Worm (Caenorhabditis elegans) whole organism, midembryonic: ENCODE measurements around the gene nhr-41.

ENCODE experiments used
- T22C8.4 ChIP-seq: fragments of 200-800 bp; sonication (Bioruptor generic); IDR thresholded peaks from 2 replicates; pipeline ENCODE4 v1.3.6; 2022; ENCODE audit warnings: missing genetic modification characterization, missing compliant biosample characterization
- cog-1 ChIP-seq: sonication (generic microtip); optimal IDR thresholded peaks from 2 replicates; lab custom pipeline; 2016; ENCODE audit warnings: missing genetic modification characterization, missing compliant biosample characterization
- flt-1 ChIP-seq: fragments of 200-800 bp; sonication (Bioruptor generic); IDR thresholded peaks from 2 replicates; pipeline ENCODE4 v1.3.6; 2022; ENCODE audit warnings: missing genetic modification characterization, missing compliant biosample characterization
- klf-2 ChIP-seq: fragments of 200-800 bp; sonication (Bioruptor generic); conservative IDR thresholded peaks from 2 replicates; pipeline ENCODE4 v1.3.6; 2022; ENCODE audit warnings: missing genetic modification reagents, missing genetic modification characterization, missing compliant biosample characterization
- med-1 ChIP-seq: sonication (generic microtip); optimal IDR thresholded peaks from 2 replicates; lab custom pipeline; 2017; ENCODE audit warnings: missing genetic modification characterization, mild to moderate bottlenecking, missing compliant biosample characterization, antibody characterized with exemption, missing genetic modification reagents; ENCODE audit not compliant: insufficient read depth
- ref-1 ChIP-seq: fragments of 200-800 bp; sonication (Bioruptor generic); conservative IDR thresholded peaks from 2 replicates; pipeline ENCODE4 v1.3.6; 2022; ENCODE audit warnings: missing genetic modification reagents, missing genetic modification characterization, missing compliant biosample characterization
- tab-1 ChIP-seq: fragments of 200-800 bp; sonication (Bioruptor generic); IDR thresholded peaks from 2 replicates; pipeline ENCODE4 v1.3.6; 2022; ENCODE audit warnings: missing genetic modification characterization, missing compliant biosample characterization
- ztf-23 ChIP-seq: fragments of 200-800 bp; sonication (Bioruptor generic); IDR thresholded peaks from 2 replicates; pipeline ENCODE4 v1.3.6; 2022; ENCODE audit warnings: missing genetic modification reagents, missing genetic modification characterization, missing compliant biosample characterization
- ztf-29 ChIP-seq: fragments of 200-800 bp; sonication (Bioruptor generic); IDR thresholded peaks from 2 replicates; pipeline ENCODE4 v1.3.6; 2022; ENCODE audit warnings: missing genetic modification reagents, missing genetic modification characterization, missing compliant biosample characterization

Gene nhr-41

DNA sequence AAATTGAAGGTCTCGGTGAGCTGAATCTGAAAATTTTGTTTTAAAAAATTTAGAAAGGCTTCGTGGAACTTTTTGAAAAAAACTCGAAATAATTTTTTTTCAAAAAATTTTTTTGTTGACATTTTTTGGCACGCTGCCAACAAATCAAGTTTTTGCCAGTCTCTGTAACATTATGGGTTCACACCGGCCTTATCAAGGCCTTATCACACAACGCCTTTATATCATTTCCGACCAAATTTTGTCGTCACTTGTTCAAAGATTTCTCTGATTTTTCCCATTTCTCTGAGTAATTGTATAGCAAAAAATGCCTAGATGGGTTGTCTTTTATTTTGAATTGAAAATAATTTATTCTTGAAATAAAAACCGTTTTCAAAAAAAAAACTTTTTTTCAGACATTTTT, 19.8 kb downstream of the nhr-41 start:
- TF ChIP-seq klf-2 (GFP tag; lab: Robert Waterston, UW) (no peak), cog-1 (tag; lab: Kevin White, UChicago) (no peak), T22C8.4 (no peak), ref-1 (GFP tag; lab: Robert Waterston, UW) (no peak), tab-1 (no peak), ztf-29 (GFP tag; lab: Robert Waterston, UW) (no peak), med-1 (GFP tag; lab: Kevin White, UChicago) (no peak), flt-1 (GFP tag; lab: Robert Waterston, UW) (no peak), ztf-23 (GFP tag; lab: Robert Waterston, UW) (no peak)

DNA sequence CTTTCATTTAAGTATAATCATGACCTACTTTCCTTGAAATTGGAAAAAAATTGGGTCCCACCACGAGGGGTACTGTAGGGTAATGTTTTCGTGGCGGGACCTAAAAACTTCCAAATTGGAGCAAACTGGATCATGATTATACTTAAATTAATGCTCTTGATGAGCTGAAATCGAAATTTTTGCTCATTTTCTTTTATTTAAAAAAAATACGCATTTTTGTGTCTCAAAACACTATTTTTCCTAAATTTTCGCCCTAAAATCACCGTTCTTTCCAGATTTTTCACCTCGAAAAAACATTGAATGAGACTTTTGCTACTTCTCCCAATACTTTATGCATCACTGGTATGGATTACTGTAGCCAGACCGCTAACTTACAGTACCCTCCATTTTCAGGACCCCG, 20.3 kb downstream of the nhr-41 start, which contains the start of gene spp-31:
Gene spp-31 (plus strand): TSS at position 301 of the 400 bp plus-strand sequence.
- no peak for TF ChIP-seq ztf-23 (GFP tag; lab: Robert Waterston, UW)
- TF ChIP-seq ztf-29 (GFP tag; lab: Robert Waterston, UW): no peak
- no peak for TF ChIP-seq flt-1 (GFP tag; lab: Robert Waterston, UW)
- TF ChIP-seq cog-1 (tag; lab: Kevin White, UChicago): no peak
- TF ChIP-seq med-1 (GFP tag; lab: Kevin White, UChicago): no peak
- no peak for TF ChIP-seq tab-1
- TF ChIP-seq T22C8.4: no peak
- no peak for TF ChIP-seq klf-2 (GFP tag; lab: Robert Waterston, UW)
- TF ChIP-seq ref-1 (GFP tag; lab: Robert Waterston, UW): no peak

DNA sequence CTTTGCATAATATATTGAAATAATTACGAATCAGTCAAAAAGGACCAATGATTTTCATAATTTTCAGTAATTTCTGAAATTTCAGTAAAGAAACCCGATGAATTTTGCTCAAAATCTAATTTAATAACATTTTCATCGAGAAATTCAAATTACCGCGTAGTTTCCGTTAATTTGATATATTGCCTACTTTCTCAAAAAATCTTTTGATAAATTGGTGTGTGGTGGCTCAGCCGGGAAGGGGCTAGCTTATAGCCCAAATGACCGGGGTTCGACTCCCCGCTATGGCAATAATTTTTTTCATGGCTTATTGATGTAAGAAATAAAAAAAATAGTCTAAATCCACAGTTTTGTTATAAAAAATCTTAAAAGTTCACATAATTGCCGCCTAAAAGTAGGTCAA, 21.0 kb downstream of the nhr-41 start:
- TF ChIP-seq ref-1 (GFP tag; lab: Robert Waterston, UW): no peak

DNA sequence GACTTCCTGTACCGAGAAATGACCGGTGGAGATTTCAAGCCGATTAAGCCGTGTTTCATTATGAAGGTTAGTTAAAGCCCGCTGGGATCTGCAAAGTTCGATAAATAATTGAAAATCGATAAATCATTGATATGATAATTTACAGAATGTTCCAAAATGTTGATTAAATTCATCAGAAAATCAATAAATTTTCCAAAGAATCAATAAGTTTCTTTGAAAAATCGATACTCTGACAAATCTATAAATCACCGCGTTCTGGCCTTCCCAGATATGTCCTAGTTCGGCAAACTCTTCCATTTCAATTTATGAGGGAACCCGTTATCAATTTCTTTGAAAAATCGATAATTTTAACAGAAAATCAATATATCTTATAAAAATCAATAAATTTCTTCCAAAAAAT, 21.5 kb downstream of the nhr-41 start:
- no peak for TF ChIP-seq klf-2 (GFP tag; lab: Robert Waterston, UW)
- TF ChIP-seq ztf-29 (GFP tag; lab: Robert Waterston, UW): no peak
- TF ChIP-seq med-1 (GFP tag; lab: Kevin White, UChicago): no peak
- TF ChIP-seq tab-1: no peak
- no peak for TF ChIP-seq flt-1 (GFP tag; lab: Robert Waterston, UW)
- TF ChIP-seq T22C8.4: peak; percentile 75

DNA sequence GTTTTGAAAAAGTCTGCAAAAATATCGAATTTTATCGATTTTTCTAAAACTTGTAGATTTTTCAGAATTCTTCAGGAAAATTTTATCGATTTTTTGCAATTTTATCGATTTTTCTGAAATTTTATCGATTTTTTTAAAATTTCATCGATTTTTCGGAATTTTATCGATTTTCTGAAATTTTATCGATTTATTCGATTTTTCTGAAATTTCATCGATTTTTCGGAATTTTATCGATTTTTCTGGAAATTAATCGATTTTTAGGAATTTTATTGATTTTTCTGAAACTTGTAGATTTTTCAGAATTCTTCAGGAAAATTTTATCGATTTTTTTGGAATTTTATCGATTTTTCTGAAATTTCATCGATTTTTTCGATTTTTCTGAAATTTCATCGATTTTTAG, 22.1 kb downstream of the nhr-41 start:
- TF ChIP-seq ref-1 (GFP tag; lab: Robert Waterston, UW): no peak
- TF ChIP-seq ztf-23 (GFP tag; lab: Robert Waterston, UW): no peak
- TF ChIP-seq cog-1 (tag; lab: Kevin White, UChicago): no peak
- no peak for TF ChIP-seq med-1 (GFP tag; lab: Kevin White, UChicago)
- peak; percentile 96 for TF ChIP-seq T22C8.4
- no peak for TF ChIP-seq flt-1 (GFP tag; lab: Robert Waterston, UW)

DNA sequence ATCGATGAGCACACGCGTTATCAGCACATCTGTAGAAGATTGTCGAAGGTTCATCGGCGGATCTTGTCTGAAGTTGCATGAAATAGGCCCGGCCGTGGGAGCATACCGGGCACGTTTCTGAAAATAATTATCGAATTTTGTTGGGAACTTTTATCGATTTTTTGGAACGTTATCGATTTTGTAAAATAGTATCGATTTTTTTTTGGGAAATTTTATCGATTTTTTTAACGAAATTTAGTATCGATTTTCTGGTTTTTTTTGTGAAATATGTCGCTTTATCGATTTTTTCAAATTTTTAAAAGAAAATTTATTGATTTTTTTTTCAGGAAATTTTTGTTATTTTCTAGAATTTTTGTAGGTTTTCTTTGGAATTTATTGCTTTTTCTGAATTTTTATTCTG, 22.7 kb downstream of the nhr-41 start:
- TF ChIP-seq tab-1: no peak
- no peak for TF ChIP-seq flt-1 (GFP tag; lab: Robert Waterston, UW)

DNA sequence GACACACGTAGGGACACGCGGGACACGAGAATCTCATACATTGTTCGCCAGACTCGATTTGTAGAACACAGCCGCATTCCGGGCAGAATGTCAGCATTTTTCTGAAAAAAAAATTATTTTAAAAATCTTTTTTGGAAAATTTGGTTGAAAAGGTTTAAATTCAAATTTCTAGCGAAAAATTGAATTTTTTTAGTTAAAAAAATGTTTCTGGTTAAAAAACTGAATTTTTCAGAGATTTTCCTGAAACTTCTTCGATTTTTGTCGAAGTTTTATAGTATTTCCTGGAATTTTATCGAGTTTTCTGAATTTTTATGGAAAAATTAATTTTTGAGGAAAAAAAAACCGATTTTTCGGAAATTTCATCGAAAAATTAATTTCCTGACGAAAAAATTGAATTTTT, 23.9 kb downstream of the nhr-41 start, which contains the start of gene rpc-11:
Gene rpc-11 (minus strand): TSS at position 101 of the 400 bp plus-strand sequence.
- TF ChIP-seq flt-1 (GFP tag; lab: Robert Waterston, UW) (no peak), klf-2 (GFP tag; lab: Robert Waterston, UW) (no peak), T22C8.4 (no peak), tab-1 (no peak)

DNA sequence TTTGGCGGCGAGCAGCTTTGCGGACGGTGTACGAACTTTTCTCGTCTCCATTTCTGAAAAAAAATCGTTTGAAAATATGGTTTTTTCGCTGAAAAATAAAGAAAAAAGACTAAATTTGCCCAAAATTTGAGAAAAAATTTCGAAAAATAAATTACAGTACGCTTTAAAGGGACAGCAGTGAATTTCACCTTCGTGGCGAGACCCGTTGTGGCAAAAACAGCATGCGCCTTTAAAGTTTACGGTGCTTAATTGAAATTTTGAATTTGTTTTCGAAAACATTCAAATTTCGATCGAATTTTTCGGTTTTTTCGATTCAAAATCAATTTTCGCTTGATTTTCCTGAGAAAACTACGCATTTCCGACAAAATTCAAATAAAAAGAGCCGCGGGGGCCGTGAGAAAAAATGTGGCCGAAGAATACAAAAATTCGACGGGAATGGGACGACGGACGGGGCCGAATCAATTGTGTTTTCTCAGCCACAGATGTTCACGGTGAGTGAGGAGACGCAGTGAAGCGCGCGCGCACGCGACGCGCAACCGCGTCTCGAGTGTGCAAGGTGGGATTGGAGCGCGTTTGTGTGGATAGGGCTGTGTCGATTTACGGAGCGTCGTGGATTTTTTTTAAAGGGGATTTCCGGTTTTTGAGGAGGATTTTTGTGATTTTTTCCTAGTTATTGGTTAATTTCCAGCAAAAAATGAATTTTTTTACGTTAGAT, 33.9 kb downstream of the nhr-41 start, which contains the start of gene Y77E11A.7:
Gene Y77E11A.7 (minus strand): TSS at position 55 of the 715 bp plus-strand sequence.
- TF ChIP-seq ztf-23 (GFP tag; lab: Robert Waterston, UW) (peak; percentile 73; the same call in 1 of the 2 replicates), klf-2 (GFP tag; lab: Robert Waterston, UW) (no peak), ref-1 (GFP tag; lab: Robert Waterston, UW) (no peak), tab-1 (no peak), flt-1 (GFP tag; lab: Robert Waterston, UW) (peak; percentile 77), ztf-29 (GFP tag; lab: Robert Waterston, UW) (peak; percentile 51; the same call in 1 of the 2 replicates), cog-1 (tag; lab: Kevin White, UChicago) (peak; percentile 73), T22C8.4 (peak; percentile 61), med-1 (GFP tag; lab: Kevin White, UChicago) (no peak)

DNA sequence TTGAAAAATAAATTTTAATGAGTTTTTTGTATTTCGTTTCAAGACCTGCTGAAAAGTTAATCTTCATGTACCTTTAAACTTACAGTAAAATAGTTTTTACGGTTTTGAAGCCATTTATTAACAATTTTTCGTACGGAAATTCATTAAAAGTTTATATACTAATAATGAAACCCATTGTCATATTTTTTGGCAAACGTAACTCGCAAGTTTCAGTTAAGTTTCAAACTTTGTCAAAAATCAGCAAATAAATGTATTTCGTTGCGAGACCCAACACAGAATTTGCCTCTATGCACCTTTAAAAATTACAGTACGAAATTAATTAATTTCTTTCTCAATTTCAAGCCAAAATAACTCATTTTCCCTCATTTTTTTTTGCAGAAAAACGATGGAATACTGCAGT, 34.6 kb downstream of the nhr-41 start, which contains the start of gene jtr-1:
Gene jtr-1 (plus strand): TSS at position 327 of the 400 bp plus-strand sequence.
- no peak for TF ChIP-seq klf-2 (GFP tag; lab: Robert Waterston, UW)
- no peak for TF ChIP-seq flt-1 (GFP tag; lab: Robert Waterston, UW)
- no peak for TF ChIP-seq T22C8.4

DNA sequence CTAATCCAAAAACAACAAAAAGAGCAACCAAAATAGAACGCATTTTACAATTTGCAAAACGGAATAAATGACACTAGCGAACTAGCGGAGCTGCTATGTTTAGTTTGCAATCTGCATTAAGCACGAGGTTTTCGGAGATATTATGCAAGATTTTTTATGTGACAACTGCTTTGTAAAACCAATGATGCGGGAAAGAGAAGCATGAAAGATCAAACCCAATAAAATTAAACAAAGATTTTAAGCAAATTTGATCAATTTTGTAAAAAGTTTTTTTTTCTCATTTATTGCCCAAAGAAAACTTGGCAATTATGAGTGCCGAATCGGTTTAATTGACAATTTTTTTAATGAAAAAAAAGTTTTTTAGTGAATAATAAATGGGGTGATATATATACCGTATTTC, 38.9 kb downstream of the nhr-41 start, which contains the start of gene Y77E11A.8:
Gene Y77E11A.8 (minus strand): TSS at position 101 of the 400 bp plus-strand sequence.
- TF ChIP-seq flt-1 (GFP tag; lab: Robert Waterston, UW) (no peak), tab-1 (no peak), ztf-29 (GFP tag; lab: Robert Waterston, UW) (no peak), ztf-23 (GFP tag; lab: Robert Waterston, UW) (no peak), T22C8.4 (no peak), ref-1 (GFP tag; lab: Robert Waterston, UW) (no peak)
